Fruit fly (Drosophila melanogaster) whole organism, prepupa: ENCODE results near the gene Argk2.

Experiments
- Blimp-1 ChIP-seq: fragments of 200-800 bp; sonication (Bioruptor generic); optimal IDR thresholded peaks from 3 replicates; lab custom pipeline; 2017; ENCODE audit warnings: missing biosample characterization, missing genetic modification characterization, mild to moderate bottlenecking, moderate library complexity, missing genetic modification reagents
- CG11294 ChIP-seq: fragments of 200-800 bp; sonication (Bioruptor generic); IDR thresholded peaks from 2 replicates; pipeline ENCODE4 v1.3.6; 2022; ENCODE audit warnings: missing biosample characterization, missing genetic modification characterization
- CG11762 ChIP-seq: fragments of 200-800 bp; sonication (Bioruptor generic); optimal IDR thresholded peaks from 3 replicates; lab custom pipeline; 2016; ENCODE audit warnings: missing biosample characterization, missing genetic modification characterization; ENCODE audit not compliant: insufficient read depth
- CG15336 ChIP-seq: fragments of 200-800 bp; sonication (Bioruptor generic); IDR thresholded peaks from 2 replicates; pipeline ENCODE4 v1.3.6; 2022; ENCODE audit warnings: missing biosample characterization, missing genetic modification characterization
- CG1621 ChIP-seq: fragments of 200-800 bp; sonication (Bioruptor generic); optimal IDR thresholded peaks from 3 replicates; lab custom pipeline; 2018; ENCODE audit warnings: missing biosample characterization, mild to moderate bottlenecking, missing genetic modification characterization
- CG16779 ChIP-seq: fragments of 200-800 bp; sonication (Bioruptor generic); optimal IDR thresholded peaks from 3 replicates; lab custom pipeline; 2017; ENCODE audit warnings: missing biosample characterization, mild to moderate bottlenecking, missing genetic modification characterization
- CG3032 ChIP-seq: fragments of 200-800 bp; optimal IDR thresholded peaks from 2 replicates; lab custom pipeline; 2019; ENCODE audit warnings: missing biosample characterization, mild to moderate bottlenecking, missing genetic modification characterization, moderate library complexity
- CG31627 ChIP-seq: fragments of 200-800 bp; sonication (Bioruptor generic); optimal IDR thresholded peaks from 3 replicates; lab custom pipeline; 2016; ENCODE audit warnings: missing biosample characterization, missing genetic modification characterization
- CG32006 ChIP-seq: fragments of 200-800 bp; sonication (Bioruptor generic); optimal IDR thresholded peaks from 3 replicates; lab custom pipeline; 2017; ENCODE audit warnings: missing biosample characterization, mild to moderate bottlenecking, missing genetic modification characterization
- CG34406 ChIP-seq: fragments of 200-800 bp; sonication (Bioruptor generic); optimal IDR thresholded peaks from 3 replicates; lab custom pipeline; 2016; ENCODE audit warnings: missing biosample characterization, missing genetic modification characterization
- CG3919 ChIP-seq: fragments of 200-800 bp; sonication (Bioruptor generic); optimal IDR thresholded peaks from 3 replicates; lab custom pipeline; 2016; ENCODE audit warnings: missing biosample characterization, missing genetic modification characterization
- CG4318 ChIP-seq: fragments of 200-800 bp; sonication (Bioruptor generic); optimal IDR thresholded peaks from 3 replicates; lab custom pipeline; 2017; ENCODE audit warnings: missing biosample characterization, mild to moderate bottlenecking, missing genetic modification characterization
- CG6163 ChIP-seq: fragments of 200-800 bp; sonication (Bioruptor generic); IDR thresholded peaks from 3 replicates; pipeline ENCODE4 v1.3.6; 2022; ENCODE audit warnings: missing biosample characterization, missing genetic modification characterization
- CG6276 ChIP-seq: fragments of 200-800 bp; sonication (Bioruptor generic); optimal IDR thresholded peaks from 2 replicates; lab custom pipeline; 2017; ENCODE audit warnings: missing biosample characterization, mild to moderate bottlenecking, missing genetic modification characterization
- CG6792 ChIP-seq: fragments of 200-800 bp; sonication (Bioruptor generic); optimal IDR thresholded peaks from 3 replicates; lab custom pipeline; 2016; ENCODE audit warnings: missing biosample characterization, missing genetic modification characterization
- CG6808 ChIP-seq: fragments of 200-800 bp; sonication (Bioruptor generic); optimal IDR thresholded peaks from 3 replicates; lab custom pipeline; 2017; ENCODE audit warnings: missing biosample characterization, missing genetic modification characterization, mild to moderate bottlenecking, moderate library complexity, missing genetic modification reagents
- CG6854 ChIP-seq: fragments of 200-800 bp; sonication (Bioruptor generic); optimal IDR thresholded peaks from 2 replicates; lab custom pipeline; 2017; ENCODE audit warnings: missing biosample characterization, mild to moderate bottlenecking, missing genetic modification characterization
- CG7368 ChIP-seq: fragments of 200-800 bp; sonication (Bioruptor generic); optimal IDR thresholded peaks from 3 replicates; lab custom pipeline; 2016; ENCODE audit warnings: missing biosample characterization, missing genetic modification characterization
- CG8119 ChIP-seq: fragments of 200-800 bp; sonication (Bioruptor generic); IDR thresholded peaks from 3 replicates; pipeline ENCODE4 v1.3.6; 2022; ENCODE audit warnings: missing biosample characterization, missing genetic modification characterization
- CG8319 ChIP-seq: fragments of 200-800 bp; sonication (Bioruptor generic); optimal IDR thresholded peaks from 3 replicates; lab custom pipeline; 2016; ENCODE audit warnings: missing biosample characterization, missing genetic modification characterization
- CG8632 ChIP-seq: fragments of 200-800 bp; sonication (Bioruptor generic); optimal IDR thresholded peaks from 3 replicates; lab custom pipeline; 2016; ENCODE audit warnings: missing biosample characterization, missing genetic modification characterization
- CG9139 ChIP-seq: fragments of 200-800 bp; sonication (Bioruptor generic); optimal IDR thresholded peaks from 3 replicates; lab custom pipeline; 2017; ENCODE audit warnings: missing biosample characterization, mild to moderate bottlenecking, missing genetic modification characterization
- Eip78C ChIP-seq: fragments of 200-800 bp; sonication (Bioruptor generic); peaks from one replicate; lab custom pipeline; 2016; ENCODE audit warnings: missing biosample characterization, missing genetic modification characterization
- Eip93F ChIP-seq: fragments of 200-800 bp; sonication (Bioruptor generic); optimal IDR thresholded peaks from 2 replicates; lab custom pipeline; 2016; ENCODE audit warnings: missing biosample characterization, mild to moderate bottlenecking, missing genetic modification characterization
- Ets21C ChIP-seq: fragments of 200-800 bp; sonication (Bioruptor generic); optimal IDR thresholded peaks from 3 replicates; lab custom pipeline; 2016; ENCODE audit warnings: missing biosample characterization, missing genetic modification characterization
- Ets96B ChIP-seq: fragments of 200-800 bp; optimal IDR thresholded peaks from 2 replicates; lab custom pipeline; 2019; ENCODE audit warnings: missing biosample characterization, mild to moderate bottlenecking, missing genetic modification characterization, moderate library complexity
- Gug ChIP-seq: fragments of 200-800 bp; sonication (Bioruptor generic); IDR thresholded peaks from 2 replicates; pipeline ENCODE4 v1.3.6; 2022; ENCODE audit warnings: missing biosample characterization, missing genetic modification characterization
- Hr38 ChIP-seq: sonication (Bioruptor generic); optimal IDR thresholded peaks from 2 replicates; lab custom pipeline; 2016; ENCODE audit warnings: missing biosample characterization, missing genetic modification characterization
- Hr39 ChIP-seq: fragments of 200-800 bp; sonication (Bioruptor generic); optimal IDR thresholded peaks from 2 replicates; lab custom pipeline; 2016; ENCODE audit warnings: missing biosample characterization, missing genetic modification characterization
- Hr4 ChIP-seq: fragments of 200-800 bp; sonication (Bioruptor generic); optimal IDR thresholded peaks from 3 replicates; lab custom pipeline; 2016; ENCODE audit warnings: missing biosample characterization, missing genetic modification characterization
- Met ChIP-seq: fragments of 200-800 bp; sonication (Bioruptor generic); optimal IDR thresholded peaks from 3 replicates; lab custom pipeline; 2016; ENCODE audit warnings: missing biosample characterization, missing genetic modification characterization
- OdsH ChIP-seq: fragments of 200-800 bp; sonication (Bioruptor generic); optimal IDR thresholded peaks from 3 replicates; lab custom pipeline; 2016; ENCODE audit warnings: missing biosample characterization, missing genetic modification characterization
- Sox102F ChIP-seq: fragments of 200-800 bp; sonication (Bioruptor generic); optimal IDR thresholded peaks from 2 replicates; lab custom pipeline; 2016; ENCODE audit warnings: missing biosample characterization, mild to moderate bottlenecking, missing genetic modification characterization
- Sox14 ChIP-seq: fragments of 200-800 bp; sonication (Bioruptor generic); optimal IDR thresholded peaks from 3 replicates; lab custom pipeline; 2016; ENCODE audit warnings: missing biosample characterization, missing genetic modification characterization
- achi ChIP-seq: fragments of 200-800 bp; sonication (Bioruptor generic); optimal IDR thresholded peaks from 3 replicates; lab custom pipeline; 2016; ENCODE audit warnings: missing biosample characterization, missing genetic modification characterization
- acj6 ChIP-seq: fragments of 200-800 bp; sonication (Bioruptor generic); optimal IDR thresholded peaks from 3 replicates; lab custom pipeline; 2016; ENCODE audit warnings: missing biosample characterization, missing genetic modification characterization
- dac ChIP-seq: fragments of 200-800 bp; sonication (Bioruptor generic); optimal IDR thresholded peaks from 2 replicates; lab custom pipeline; 2017; ENCODE audit warnings: missing biosample characterization, mild to moderate bottlenecking, missing genetic modification characterization
- dsx ChIP-seq: fragments of 200-800 bp; optimal IDR thresholded peaks from 3 replicates; lab custom pipeline; 2019; ENCODE audit warnings: missing biosample characterization, mild to moderate bottlenecking, missing genetic modification characterization, moderate library complexity; ENCODE audit not compliant: poor library complexity, severe bottlenecking
- esn ChIP-seq: fragments of 200-800 bp; sonication (Bioruptor generic); optimal IDR thresholded peaks from 2 replicates; lab custom pipeline; 2016; ENCODE audit warnings: missing biosample characterization, mild to moderate bottlenecking, missing genetic modification characterization, moderate library complexity
- fd59A ChIP-seq: fragments of 200-800 bp; sonication (Bioruptor generic); optimal IDR thresholded peaks from 2 replicates; lab custom pipeline; 2017; ENCODE audit warnings: missing biosample characterization, mild to moderate bottlenecking, missing genetic modification characterization, missing genetic modification reagents
- fd85E ChIP-seq: fragments of 200-800 bp; sonication (Bioruptor generic); optimal IDR thresholded peaks from 3 replicates; lab custom pipeline; 2016; ENCODE audit warnings: missing biosample characterization, missing genetic modification characterization
- fkh ChIP-seq: fragments of 200-800 bp; sonication (Bioruptor generic); optimal IDR thresholded peaks from 3 replicates; lab custom pipeline; 2017; ENCODE audit warnings: missing biosample characterization, mild to moderate bottlenecking, missing genetic modification characterization, moderate library complexity
- lz ChIP-seq: fragments of 200-800 bp; sonication (Bioruptor generic); optimal IDR thresholded peaks from 3 replicates; lab custom pipeline; 2016; ENCODE audit warnings: missing biosample characterization, missing genetic modification characterization
- pdm3 ChIP-seq: fragments of 200-800 bp; sonication (Bioruptor generic); optimal IDR thresholded peaks from 3 replicates; lab custom pipeline; 2016; ENCODE audit warnings: missing biosample characterization, missing genetic modification characterization
- salr ChIP-seq, 2 experiments: fragments of 200-800 bp; sonication (Bioruptor generic); optimal IDR thresholded peaks; 3 replicates each; lab custom pipeline; 2016 to 2018; ENCODE audit warnings: missing biosample characterization in 2 of 2, missing genetic modification characterization in 2 of 2, mild to moderate bottlenecking in 1 of 2
- ss ChIP-seq, 2 experiments: fragments of 200-800 bp; sonication (Bioruptor generic); optimal IDR thresholded peaks; 2 replicates in 1 of 2; 3 replicates in 1 of 2; lab custom pipeline; 2017 to 2018; ENCODE audit warnings: mild to moderate bottlenecking in 2 of 2, missing biosample characterization in 2 of 2, missing genetic modification characterization in 2 of 2, moderate library complexity in 1 of 2
- svp ChIP-seq: fragments of 200-800 bp; sonication (Bioruptor generic); peaks from one replicate; lab custom pipeline; 2016; ENCODE audit warnings: missing biosample characterization, missing genetic modification characterization

Gene Argk2

DNA sequence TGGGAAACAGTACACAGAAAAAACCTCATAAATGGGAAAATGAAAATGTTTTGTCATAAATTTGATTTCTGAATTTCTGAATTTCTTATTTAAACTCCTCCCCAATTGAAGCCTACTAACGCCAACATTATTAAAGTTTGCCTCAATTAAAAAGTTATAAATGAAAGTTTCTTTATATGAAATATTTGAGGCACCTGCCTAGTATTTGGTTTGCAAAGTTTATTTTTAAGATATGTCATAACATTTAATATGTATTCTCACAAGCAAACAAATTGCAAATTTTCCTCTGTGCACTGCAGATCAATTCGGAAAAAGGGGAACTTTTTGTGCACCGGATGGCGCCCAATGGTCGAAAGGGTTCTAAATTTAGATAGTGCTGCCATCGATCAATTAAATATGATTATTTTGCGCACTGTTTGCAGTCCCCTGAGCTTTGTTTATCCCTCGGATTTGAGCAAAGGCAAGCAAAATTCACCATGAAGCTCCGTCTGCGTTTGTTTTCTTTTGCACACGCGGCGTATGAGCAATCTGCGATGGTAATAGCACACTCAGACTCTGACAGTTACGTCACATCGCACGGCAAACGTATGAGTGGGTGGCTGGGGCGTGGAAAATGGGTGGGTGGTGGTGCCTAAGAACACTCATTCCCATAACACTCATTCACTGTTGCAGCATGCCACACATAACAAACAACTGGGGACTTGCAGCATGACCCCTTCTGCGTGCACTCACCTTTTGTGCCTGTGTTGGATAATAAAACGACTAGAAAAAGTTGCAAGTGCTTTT lies 17.9 kb downstream of the Argk2 start (continued):
- TF ChIP-seq CG11762 (GFP tag; lab: Kevin White, UChicago), result no peak
- peak; percentile 46 for TF ChIP-seq pdm3 (GFP tag; lab: Kevin White, UChicago)
- peak; percentile 13 for TF ChIP-seq CG16779 (tag; lab: Kevin White, UChicago)
- peak; percentile 74; the same call in 1 of the 2 replicates for TF ChIP-seq CG11294
- peak; percentile 8 for TF ChIP-seq CG6792 (GFP tag; lab: Kevin White, UChicago)
- peak in 1 of 2 experiments; percentile 77 for TF ChIP-seq salr (GFP tag; optimal IDR thresholded peaks at IDR 0.05; lab: Kevin White, UChicago)
- no peak for TF ChIP-seq fd59A (GFP tag; lab: Kevin White, UChicago)
- TF ChIP-seq CG15336, result peak; percentile 80
- peak; percentile 18 for TF ChIP-seq CG8632
- TF ChIP-seq Sox14, result peak; percentile 52
- TF ChIP-seq CG8319, result no peak
- no peak for TF ChIP-seq CG6808 (GFP tag; lab: Kevin White, UChicago)
- peak; percentile 23 for TF ChIP-seq CG3032 (tag; lab: Kevin White, UChicago)
- peak; percentile 4 for TF ChIP-seq Ets96B (tag; lab: Kevin White, UChicago)
- peak; percentile 39 for TF ChIP-seq CG3919
- TF ChIP-seq Gug (GFP tag; lab: Robert Waterston, UW), result peak; percentile 62
- TF ChIP-seq CG1621 (tag; lab: Kevin White, UChicago), result no peak
- no peak for TF ChIP-seq CG6854 (GFP tag; lab: Kevin White, UChicago)
- TF ChIP-seq Met, result peak; percentile 22
- no peak for TF ChIP-seq CG7368 (GFP tag; lab: Kevin White, UChicago)
- TF ChIP-seq Hr39, result peak; percentile 22
- TF ChIP-seq Eip78C (GFP tag; lab: Kevin White, UChicago), result peak; percentile 84
- TF ChIP-seq Hr38, result no peak

DNA sequence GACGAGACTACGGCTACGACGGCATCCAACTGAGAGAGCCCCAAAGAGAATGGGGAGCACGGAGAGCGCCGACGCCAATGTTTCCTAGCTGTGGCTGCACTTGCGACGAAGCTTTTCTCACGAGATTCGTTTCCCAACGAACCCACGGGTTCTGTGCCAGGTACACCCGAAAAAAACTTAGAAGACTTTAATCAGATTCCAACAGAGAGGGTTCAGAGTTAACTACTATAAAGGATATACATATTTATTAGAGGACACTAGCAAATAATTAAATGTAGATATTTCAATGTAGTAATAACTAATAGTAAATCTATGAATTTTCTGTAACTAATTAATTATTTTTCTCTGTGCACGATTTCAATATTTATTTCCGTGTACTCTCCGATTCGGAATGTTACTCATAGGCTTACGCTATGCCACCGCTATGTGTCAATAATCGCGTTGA lies 18.8 kb downstream of the Argk2 start, which contains the start of gene Argk1:
Gene Argk1 (minus strand): TSS at position 31 of the 445 bp plus-strand sequence.
- peak; percentile 6 for TF ChIP-seq Sox14
- TF ChIP-seq dsx (GFP tag; lab: Kevin White, UChicago), result peak; percentile 28
- peak; percentile 22 for TF ChIP-seq esn (GFP tag; lab: Kevin White, UChicago)
- no peak for TF ChIP-seq Hr38
- no peak for TF ChIP-seq CG11762 (GFP tag; lab: Kevin White, UChicago)
- peak; percentile 12 for TF ChIP-seq CG8632
- no peak for TF ChIP-seq Eip93F
- no peak for TF ChIP-seq Sox102F (GFP tag; lab: Kevin White, UChicago)
- peak; percentile 83 for TF ChIP-seq Hr4
- TF ChIP-seq achi (GFP tag; lab: Kevin White, UChicago), result peak; percentile 51
- no peak for TF ChIP-seq dac (GFP tag; lab: Kevin White, UChicago)
- TF ChIP-seq CG9139 (GFP tag; lab: Kevin White, UChicago), result no peak
- TF ChIP-seq CG8119 (GFP tag; lab: Robert Waterston, UW), result peak; percentile 82
- TF ChIP-seq lz (GFP tag; lab: Kevin White, UChicago), result no peak
- TF ChIP-seq ss (GFP tag; optimal IDR thresholded peaks at IDR 0.05; lab: Kevin White, UChicago), result no peak
- TF ChIP-seq Blimp-1 (GFP tag; lab: Kevin White, UChicago), result no peak
- TF ChIP-seq salr (GFP tag; optimal IDR thresholded peaks at IDR 0.05; lab: Kevin White, UChicago), result peak in 1 of 2 experiments; percentile 65
- no peak for TF ChIP-seq CG6854 (GFP tag; lab: Kevin White, UChicago)
- peak; percentile 10 for TF ChIP-seq CG31627 (GFP tag; lab: Kevin White, UChicago)
- peak; percentile 1 for TF ChIP-seq CG34406 (GFP tag; lab: Kevin White, UChicago)
- peak; percentile 85 for TF ChIP-seq CG15336
- peak; percentile 5 for TF ChIP-seq CG6276 (GFP tag; lab: Kevin White, UChicago)
- peak; percentile 57 for TF ChIP-seq Eip78C (GFP tag; lab: Kevin White, UChicago)
- TF ChIP-seq Ets21C (GFP tag; lab: Kevin White, UChicago), result no peak
- TF ChIP-seq CG6808 (GFP tag; lab: Kevin White, UChicago), result no peak
- TF ChIP-seq svp (GFP tag; lab: Kevin White, UChicago), result no peak
- TF ChIP-seq OdsH (GFP tag; lab: Kevin White, UChicago), result peak; percentile 65
- TF ChIP-seq fkh (GFP tag; lab: Kevin White, UChicago), result peak; percentile 31
- peak; percentile 64; the same call in 2 of the 3 replicates for TF ChIP-seq CG6163 (GFP tag; lab: Robert Waterston, UW)
- no peak for TF ChIP-seq fd85E (GFP tag; lab: Kevin White, UChicago)
- peak; percentile 59 for TF ChIP-seq CG3032 (tag; lab: Kevin White, UChicago)
- peak; percentile 13 for TF ChIP-seq Met
- peak; percentile 49 for TF ChIP-seq acj6 (GFP tag; lab: Kevin White, UChicago)
- peak; percentile 34 for TF ChIP-seq CG4318 (GFP tag; lab: Kevin White, UChicago)
- TF ChIP-seq Gug (GFP tag; lab: Robert Waterston, UW), result peak; percentile 44; the same call in 1 of the 2 replicates
- TF ChIP-seq CG32006 (GFP tag; lab: Kevin White, UChicago), result peak; percentile 76
